Fruit fly (Drosophila melanogaster) whole organism, embryonic: ENCODE measurements around the gene egh.

ENCODE experiments used
- Blimp-1 ChIP-seq: fragments of 200-800 bp; sonication (Bioruptor generic); optimal IDR thresholded peaks from 3 replicates; lab custom pipeline; 2018; ENCODE audit warnings: missing biosample characterization, missing genetic modification characterization, mild to moderate bottlenecking, moderate library complexity, missing genetic modification reagents
- BtbVII ChIP-seq: fragments of 200-800 bp; sonication (Bioruptor generic); optimal IDR thresholded peaks from 3 replicates; lab custom pipeline; 2017; ENCODE audit warnings: missing biosample characterization, mild to moderate bottlenecking, missing genetic modification characterization
- CG10147 ChIP-seq: fragments of 200-800 bp; sonication (Bioruptor generic); optimal IDR thresholded peaks from 2 replicates; lab custom pipeline; 2019; ENCODE audit warnings: missing biosample characterization, mild to moderate bottlenecking, missing genetic modification characterization, moderate library complexity
- CG10209 ChIP-seq: fragments of 200-800 bp; sonication (Bioruptor generic); optimal IDR thresholded peaks from 3 replicates; lab custom pipeline; 2017; ENCODE audit warnings: missing biosample characterization, mild to moderate bottlenecking, missing genetic modification characterization, missing genetic modification reagents
- CG10654 ChIP-seq: fragments of 200-800 bp; sonication (Bioruptor generic); optimal IDR thresholded peaks from 2 replicates; lab custom pipeline; 2016; ENCODE audit warnings: missing biosample characterization, missing genetic modification characterization
- CG11456 ChIP-seq: fragments of 200-800 bp; sonication (Bioruptor generic); IDR thresholded peaks from 3 replicates; pipeline ENCODE4 v1.3.6; 2022; ENCODE audit warnings: missing biosample characterization, missing genetic modification characterization
- CG11560 ChIP-seq: fragments of 200-800 bp; sonication (Bioruptor generic); IDR thresholded peaks from 3 replicates; pipeline ENCODE4 v1.3.6; 2022; ENCODE audit warnings: missing biosample characterization, missing genetic modification characterization
- CG12219 ChIP-seq: fragments of 200-800 bp; sonication (Bioruptor generic); optimal IDR thresholded peaks from 3 replicates; lab custom pipeline; 2018; ENCODE audit warnings: missing biosample characterization, mild to moderate bottlenecking, missing genetic modification characterization
- CG15011 ChIP-seq: fragments of 200-800 bp; sonication (Bioruptor generic); optimal IDR thresholded peaks from 3 replicates; lab custom pipeline; 2018; ENCODE audit warnings: missing biosample characterization, mild to moderate bottlenecking, missing genetic modification characterization
- CG15514 ChIP-seq: fragments of 200-800 bp; sonication (Bioruptor generic); optimal IDR thresholded peaks from 3 replicates; lab custom pipeline; 2017; ENCODE audit warnings: missing biosample characterization, missing genetic modification characterization, mild to moderate bottlenecking, moderate library complexity, missing genetic modification reagents
- CG16863 ChIP-seq: fragments of 200-800 bp; sonication (Bioruptor generic); optimal IDR thresholded peaks from 3 replicates; lab custom pipeline; 2016; ENCODE audit warnings: missing biosample characterization, missing genetic modification characterization
- CG17802 ChIP-seq: fragments of 200-800 bp; sonication (Bioruptor generic); optimal IDR thresholded peaks from 2 replicates; lab custom pipeline; 2018; ENCODE audit warnings: missing biosample characterization, mild to moderate bottlenecking, missing genetic modification characterization, moderate library complexity
- CG18619 ChIP-seq: fragments of 200-800 bp; sonication (Bioruptor generic); optimal IDR thresholded peaks from 3 replicates; lab custom pipeline; 2017; ENCODE audit warnings: missing biosample characterization, mild to moderate bottlenecking, missing genetic modification characterization
- CG3065 ChIP-seq: fragments of 200-800 bp; sonication (Bioruptor generic); optimal IDR thresholded peaks from 2 replicates; lab custom pipeline; 2016; ENCODE audit warnings: missing biosample characterization, missing genetic modification characterization
- CG3407 ChIP-seq: fragments of 200-800 bp; sonication (Bioruptor generic); optimal IDR thresholded peaks from 2 replicates; lab custom pipeline; 2018; ENCODE audit warnings: missing biosample characterization, mild to moderate bottlenecking, missing genetic modification characterization
- CG3726 ChIP-seq: fragments of 200-800 bp; sonication (Bioruptor generic); IDR thresholded peaks from 3 replicates; pipeline ENCODE4, ENCODE4 v1.3.6; 2022; ENCODE audit warnings: missing biosample characterization, missing genetic modification characterization
- CG4404 ChIP-seq: fragments of 200-800 bp; sonication (Bioruptor generic); IDR thresholded peaks from 2 replicates; pipeline ENCODE4 v1.3.6; 2022; ENCODE audit warnings: missing biosample characterization, missing genetic modification characterization
- CG5953 ChIP-seq: fragments of 200-800 bp; sonication (Bioruptor generic); IDR thresholded peaks from 2 replicates; pipeline ENCODE4 v1.3.6; 2022; ENCODE audit warnings: missing biosample characterization, missing genetic modification characterization
- CG6175 ChIP-seq: fragments of 200-800 bp; sonication (Bioruptor generic); IDR thresholded peaks from 3 replicates; pipeline ENCODE4 v1.3.6; 2022; ENCODE audit warnings: missing biosample characterization, missing genetic modification characterization
- CG9609 ChIP-seq: fragments of 200-800 bp; sonication (Bioruptor generic); optimal IDR thresholded peaks from 3 replicates; lab custom pipeline; 2016; ENCODE audit warnings: missing biosample characterization, missing genetic modification characterization
- Camta ChIP-seq: fragments of 200-800 bp; sonication (Bioruptor generic); optimal IDR thresholded peaks from 2 replicates; lab custom pipeline; 2016; ENCODE audit warnings: missing biosample characterization, missing genetic modification characterization
- Dll ChIP-seq: fragments of 200-800 bp; sonication (Bioruptor generic); IDR thresholded peaks from 4 replicates; pipeline ENCODE4 v1.3.6; 2022; ENCODE audit warnings: missing biosample characterization, missing genetic modification characterization; ENCODE audit not compliant: partially characterized antibody
- Gug ChIP-seq: fragments of 200-800 bp; sonication (Bioruptor generic); IDR thresholded peaks from 4 replicates; pipeline ENCODE4 v1.3.6; 2022; ENCODE audit warnings: missing biosample characterization, missing genetic modification characterization
- Hey ChIP-seq: fragments of 200-800 bp; sonication (Bioruptor generic); optimal IDR thresholded peaks from 3 replicates; lab custom pipeline; 2018; ENCODE audit warnings: missing biosample characterization, mild to moderate bottlenecking, missing genetic modification characterization
- Hr39 ChIP-seq: fragments of >200 bp; optimal IDR thresholded peaks from 2 replicates; lab custom pipeline; 2017
- Hr51 ChIP-seq, 2 experiments: fragments of 200-800 bp; sonication (Bioruptor generic); optimal IDR thresholded peaks; 2 replicates in 1 of 2; 3 replicates in 1 of 2; lab custom pipeline; 2016 to 2018; ENCODE audit warnings: missing biosample characterization in 2 of 2, missing genetic modification characterization in 2 of 2, mild to moderate bottlenecking in 1 of 2, moderate library complexity in 1 of 2
- MBD-R2 ChIP-seq: fragments of 200-800 bp; sonication (Bioruptor generic); IDR thresholded peaks from 2 replicates; pipeline ENCODE4 v1.3.6; 2022; ENCODE audit warnings: missing biosample characterization, missing genetic modification characterization
- Mad ChIP-seq: fragments of 200-800 bp; sonication (Bioruptor generic); optimal IDR thresholded peaks from 2 replicates; lab custom pipeline; 2016; ENCODE audit warnings: missing biosample characterization, missing genetic modification characterization
- Oaz ChIP-seq: fragments of 200-800 bp; sonication (Bioruptor generic); IDR thresholded peaks from 2 replicates; pipeline ENCODE4 v1.3.6; 2022; ENCODE audit warnings: missing biosample characterization, missing genetic modification characterization
- Six4 ChIP-seq: fragments of 200-800 bp; sonication (Bioruptor generic); optimal IDR thresholded peaks from 2 replicates; lab custom pipeline; 2016; ENCODE audit warnings: missing biosample characterization, missing genetic modification characterization
- Spps ChIP-seq: fragments of 200-800 bp; sonication (Bioruptor generic); optimal IDR thresholded peaks from 2 replicates; lab custom pipeline; 2018; ENCODE audit warnings: missing biosample characterization, mild to moderate bottlenecking, missing genetic modification characterization
- Xbp1 ChIP-seq: fragments of 200-800 bp; sonication (Bioruptor generic); optimal IDR thresholded peaks from 3 replicates; lab custom pipeline; 2016; ENCODE audit warnings: missing biosample characterization, mild to moderate bottlenecking, missing genetic modification characterization
- al ChIP-seq: fragments of 200-800 bp; sonication (Bioruptor generic); IDR thresholded peaks from 2 replicates; pipeline ENCODE4 v1.3.6; 2022; ENCODE audit warnings: missing biosample characterization, missing genetic modification characterization
- bowl ChIP-seq: fragments of 200-800 bp; sonication (Bioruptor generic); IDR thresholded peaks from 2 replicates; pipeline ENCODE4 v1.3.6; 2022; ENCODE audit warnings: missing biosample characterization, missing genetic modification characterization
- cato ChIP-seq: fragments of 200-800 bp; sonication (Bioruptor generic); optimal IDR thresholded peaks from 2 replicates; lab custom pipeline; 2016; ENCODE audit warnings: missing biosample characterization, missing genetic modification characterization, borderline replicate concordance
- chif ChIP-seq, 2 experiments: fragments of 200-800 bp; sonication (Bioruptor generic); optimal IDR thresholded peaks; 3 replicates each; lab custom pipeline; 2016; ENCODE audit warnings: missing biosample characterization in 2 of 2, missing genetic modification characterization in 2 of 2
- eyg ChIP-seq: fragments of 200-800 bp; sonication (Bioruptor generic); optimal IDR thresholded peaks from 3 replicates; lab custom pipeline; 2016; ENCODE audit warnings: missing biosample characterization, missing genetic modification characterization
- fd64A ChIP-seq: fragments of 200-800 bp; sonication (Bioruptor generic); optimal IDR thresholded peaks from 3 replicates; lab custom pipeline; 2018; ENCODE audit warnings: missing biosample characterization, mild to moderate bottlenecking, missing genetic modification characterization
- ftz-f1 ChIP-seq: fragments of 200-800 bp; sonication (Bioruptor generic); optimal IDR thresholded peaks from 2 replicates; lab custom pipeline; 2016; ENCODE audit warnings: missing biosample characterization, missing genetic modification characterization
- h ChIP-seq: fragments of >200 bp; optimal IDR thresholded peaks from 2 replicates; lab custom pipeline; 2017
- ham ChIP-seq: fragments of 200-800 bp; sonication (Bioruptor generic); IDR thresholded peaks from 2 replicates; pipeline ENCODE4 v1.3.6; 2022; ENCODE audit warnings: missing biosample characterization, missing genetic modification characterization
- hth ChIP-seq: fragments of >200 bp; optimal IDR thresholded peaks from 2 replicates; lab custom pipeline; 2017; ENCODE audit warnings: inconsistent platforms
- jigr1 ChIP-seq: fragments of 200-800 bp; sonication (Bioruptor generic); IDR thresholded peaks from 3 replicates; pipeline ENCODE4 v1.3.6; 2022; ENCODE audit warnings: missing biosample characterization, missing genetic modification characterization
- kah ChIP-seq: fragments of 200-800 bp; sonication (Bioruptor generic); optimal IDR thresholded peaks from 2 replicates; lab custom pipeline; 2018; ENCODE audit warnings: missing biosample characterization, mild to moderate bottlenecking, missing genetic modification characterization
- onecut ChIP-seq: fragments of 200-800 bp; sonication (Bioruptor generic); IDR thresholded peaks from 2 replicates; pipeline ENCODE4 v1.3.6; 2022; ENCODE audit warnings: missing biosample characterization, missing genetic modification characterization
- pan ChIP-seq, 4 experiments: fragments of >200 bp in 3 of 4; fragments of 200-800 bp in 1 of 4; sonication (Bioruptor generic) in 1 of 4; optimal IDR thresholded peaks in 3 of 4; IDR thresholded peaks in 1 of 4; 2 replicates each; pipeline versions ENCODE4 v1.3.6 to Lab custom; 2017 to 2022; ENCODE audit warnings: missing biosample characterization in 2 of 4, missing genetic modification characterization in 2 of 4, mixed read lengths in 1 of 4
- rib ChIP-seq: fragments of 200-800 bp; sonication (Bioruptor generic); IDR thresholded peaks from 2 replicates; pipeline ENCODE4 v1.3.6; 2022; ENCODE audit warnings: missing biosample characterization, missing genetic modification characterization
- sens-2 ChIP-seq: fragments of 200-800 bp; sonication (Bioruptor generic); IDR thresholded peaks from 2 replicates; pipeline ENCODE4 v1.3.6; 2022; ENCODE audit warnings: missing biosample characterization, missing genetic modification characterization
- sqz ChIP-seq: fragments of 200-800 bp; sonication (Bioruptor generic); optimal IDR thresholded peaks from 3 replicates; lab custom pipeline; 2018; ENCODE audit warnings: missing biosample characterization, mild to moderate bottlenecking, missing genetic modification characterization
- ttk ChIP-seq: fragments of 200-800 bp; sonication (Bioruptor generic); IDR thresholded peaks from 2 replicates; pipeline ENCODE4 v2.1.2; 2022; ENCODE audit warnings: missing biosample characterization, missing genetic modification characterization
- vnd ChIP-seq: fragments of 200-800 bp; sonication (Bioruptor generic); IDR thresholded peaks from 3 replicates; pipeline ENCODE4 v1.3.6; 2022; ENCODE audit warnings: missing biosample characterization, missing genetic modification characterization; ENCODE audit not compliant: partially characterized antibody
- zen ChIP-seq: fragments of 200-800 bp; sonication (Bioruptor generic); optimal IDR thresholded peaks from 3 replicates; lab custom pipeline; 2018; ENCODE audit warnings: missing biosample characterization, mild to moderate bottlenecking, missing genetic modification characterization, moderate library complexity

egh gene

dm6 chrX:2638646-2639045, 50.3 kb downstream of the egh start (continued):
- TF ChIP-seq Camta (GFP tag; lab: Kevin White, UChicago) (no peak), ham (no peak), ftz-f1 (GFP tag; lab: Kevin White, UChicago) (peak; percentile 54), cato (no peak), eyg (GFP tag; lab: Kevin White, UChicago) (no peak), CG3065 (GFP tag; lab: Kevin White, UChicago) (no peak), Gug (GFP tag; lab: Robert Waterston, UW) (no peak; the same call in 3 of the 4 replicates), onecut (no peak), CG15011 (GFP tag; lab: Kevin White, UChicago) (no peak), CG15514 (GFP tag; lab: Kevin White, UChicago) (no peak), Blimp-1 (no peak), zen (tag; lab: Kevin White, UChicago) (no peak), CG11456 (GFP tag; lab: Robert Waterston, UW) (0 out of 3 replicates have a peak, but pooled peaks have one; percentile 33), CG3407 (GFP tag; lab: Kevin White, UChicago) (no peak), Dll (no peak), CG5953 (GFP tag; lab: Robert Waterston, UW) (no peak), CG9609 (GFP tag; lab: Kevin White, UChicago) (no peak), CG12219 (GFP tag; lab: Kevin White, UChicago) (no peak), pan (optimal IDR thresholded peaks at IDR 0.05; lab: Kevin White, UChicago) (no peak), pan (GFP tag; optimal IDR thresholded peaks at IDR 0.05 in 1 of 2, IDR thresholded peaks at IDR 0.05 in 1 of 2) (peak in 1 of 2 experiments; percentile 28), jigr1 (no peak), Six4 (GFP tag; lab: Kevin White, UChicago) (no peak), chif (GFP tag; optimal IDR thresholded peaks at IDR 0.05; lab: Kevin White, UChicago) (no peak), Hey (tag; lab: Kevin White, UChicago) (no peak), Hr39 (lab: Kevin White, UChicago) (no peak), h (lab: Kevin White, UChicago) (no peak), al (peak; percentile 22; the same call in 1 of the 2 replicates), Oaz (no peak), CG11560 (no peak), Hr51 (GFP tag; optimal IDR thresholded peaks at IDR 0.05; lab: Kevin White, UChicago) (peak in 1 of 2 experiments; percentile 10), MBD-R2 (GFP tag; lab: Robert Waterston, UW) (no peak), Spps (tag; lab: Kevin White, UChicago) (no peak), CG18619 (no peak), hth (no peak), Xbp1 (GFP tag; lab: Kevin White, UChicago) (peak; percentile 8), CG16863 (GFP tag; lab: Kevin White, UChicago) (no peak), BtbVII (GFP tag; lab: Kevin White, UChicago) (no peak), CG10147 (GFP tag; lab: Kevin White, UChicago) (no peak), sens-2 (GFP tag; lab: Robert Waterston, UW) (no peak), vnd (GFP tag; lab: Robert Waterston, UW) (no peak), Mad (GFP tag; lab: Kevin White, UChicago) (no peak), CG17802 (tag; lab: Kevin White, UChicago) (no peak), fd64A (GFP tag; lab: Kevin White, UChicago) (no peak), CG6175 (GFP tag; lab: Robert Waterston, UW) (no peak), CG3726 (GFP tag; lab: Robert Waterston, UW) (no peak), ttk (GFP tag; lab: Robert Waterston, UW) (no peak), bowl (GFP tag; lab: Robert Waterston, UW) (no peak), rib (GFP tag; lab: Robert Waterston, UW) (no peak), CG4404 (GFP tag; lab: Robert Waterston, UW) (no peak), kah (no peak), CG10654 (GFP tag; lab: Kevin White, UChicago) (no peak), sqz (GFP tag; lab: Kevin White, UChicago) (no peak), CG10209 (no peak)
